Worm (Caenorhabditis elegans): ENCODE results near the gene Y75B8A.32.
"Not testable (repeated sequence)": the region's sequence is repeated elsewhere in the genome, so short reads cannot be mapped to it uniquely, and the experiment has no call there.

The Y75B8A.32 gene

DNA sequence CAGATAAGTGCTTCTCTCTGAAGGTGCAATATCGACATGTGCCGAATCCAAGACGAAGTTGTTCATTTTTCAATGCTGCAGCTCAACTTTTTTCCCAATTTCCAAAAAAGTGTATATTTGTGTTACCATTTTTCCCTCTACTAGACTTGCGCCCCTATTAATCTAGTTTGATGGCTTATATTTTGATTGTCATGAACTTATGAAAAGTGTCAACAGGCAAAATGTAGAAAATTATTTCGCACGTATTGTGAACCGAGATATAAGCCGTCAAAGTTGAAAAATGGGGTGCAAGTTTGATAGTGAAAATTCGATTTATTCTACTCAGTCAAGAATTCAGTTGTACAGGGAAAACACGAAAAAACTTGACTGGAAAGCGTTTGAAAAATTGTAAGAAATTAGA, at the start of gene Y75B8A.32:
Gene Y75B8A.32 (minus strand): TSS at position 101 of the 400 bp plus-strand sequence.
- no peak for TF ChIP-seq W03F9.2 (tag; optimal IDR thresholded peaks at IDR 0.05)
- TF ChIP-seq dao-5 (tag; optimal IDR thresholded peaks at IDR 0.05), result no peak
- no peak for TF ChIP-seq him-1 (tag; optimal IDR thresholded peaks at IDR 0.05)

ce11 chrIII:12399709-12400108, 41.3 kb upstream of the Y75B8A.32 start:
- TF ChIP-seq dao-5 (tag; optimal IDR thresholded peaks at IDR 0.05) (no peak), W03F9.2 (tag; optimal IDR thresholded peaks at IDR 0.05) (no peak), him-1 (tag; optimal IDR thresholded peaks at IDR 0.05) (no peak)

DNA sequence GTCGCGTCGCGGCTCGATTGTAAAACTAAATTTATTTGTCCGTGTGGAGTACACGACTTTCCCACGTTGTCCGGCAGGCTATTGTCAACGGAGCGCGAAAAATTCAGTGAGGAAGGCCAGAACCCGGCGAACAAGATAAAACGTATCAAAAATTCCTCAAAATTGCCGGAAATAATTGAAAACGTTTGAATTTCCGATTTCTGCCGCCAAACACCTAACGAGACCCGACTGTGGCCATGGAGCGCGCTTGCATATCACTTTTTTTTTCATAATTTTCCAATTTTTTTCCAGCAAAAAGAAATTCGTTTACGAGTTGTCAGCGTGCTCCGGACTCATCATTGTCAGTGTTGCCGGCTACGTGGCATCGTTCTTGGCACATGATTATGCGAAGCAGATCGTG, 40.1 kb upstream of the Y75B8A.32 start:
- TF ChIP-seq dao-5 (tag; optimal IDR thresholded peaks at IDR 0.05) (no peak), W03F9.2 (tag; optimal IDR thresholded peaks at IDR 0.05) (no peak), him-1 (tag; optimal IDR thresholded peaks at IDR 0.05) (no peak)

DNA sequence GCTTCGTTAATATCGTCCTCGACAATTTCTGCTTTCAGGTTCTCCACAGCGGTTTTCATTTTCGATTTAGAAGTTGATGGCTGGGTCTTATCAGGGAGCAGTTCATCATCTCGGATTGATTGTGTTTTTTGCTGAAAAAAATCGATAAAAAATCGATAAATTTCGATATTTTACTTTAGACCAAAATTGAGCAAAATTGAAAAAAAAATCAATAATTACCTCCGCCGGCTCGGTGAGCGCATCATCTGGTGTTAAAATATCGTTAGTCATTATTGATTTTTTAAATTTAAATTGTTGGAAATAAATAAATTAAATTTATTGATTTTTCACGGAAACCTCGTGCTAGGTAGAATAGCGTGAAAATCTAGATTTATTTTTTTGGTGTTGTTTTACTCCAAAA, 36.7 kb upstream of the Y75B8A.32 start, which contains the start of gene Y49E10.10:
Gene Y49E10.10 (plus strand): TSS at position 381 of the 400 bp plus-strand sequence.
- TF ChIP-seq him-1 (tag; optimal IDR thresholded peaks at IDR 0.05) (no peak), W03F9.2 (tag; optimal IDR thresholded peaks at IDR 0.05) (no peak), dao-5 (tag; optimal IDR thresholded peaks at IDR 0.05) (no peak)

ce11 chrIII:12388106-12388505, 29.7 kb upstream of the Y75B8A.32 start:
- TF ChIP-seq dao-5 (tag; optimal IDR thresholded peaks at IDR 0.05) (no peak), him-1 (tag; optimal IDR thresholded peaks at IDR 0.05) (no peak), W03F9.2 (tag; optimal IDR thresholded peaks at IDR 0.05) (no peak)

DNA sequence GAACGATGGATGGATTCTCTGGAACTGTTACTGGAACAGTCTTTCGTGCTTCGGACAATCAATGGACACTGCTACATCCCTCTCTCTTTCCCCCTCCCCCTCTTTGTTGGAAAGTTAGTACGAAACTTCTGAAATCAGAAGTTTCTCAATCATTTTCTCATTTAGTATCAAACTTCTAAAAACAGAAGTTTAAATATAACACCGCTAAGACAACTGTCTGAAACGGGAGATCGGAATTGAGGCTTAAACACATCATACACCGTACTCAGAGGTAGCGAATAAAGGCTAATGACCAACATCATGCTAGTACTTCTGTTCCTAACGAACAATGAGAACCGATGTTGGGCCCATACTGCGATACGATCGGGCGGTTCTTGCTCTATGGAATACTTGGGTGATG, 28.2 kb upstream of the Y75B8A.32 start, which contains the start of gene Y49E10.30:
Gene Y49E10.30 (plus strand): TSS at position 301 of the 400 bp plus-strand sequence.
- not testable (repeated sequence) for TF ChIP-seq dao-5, W03F9.2, him-1 (tag; optimal IDR thresholded peaks at IDR 0.05)

ce11 chrIII:12383709-12384108, 25.3 kb upstream of the Y75B8A.32 start, which contains the start of gene Y49E10.4:
TSS of gene Y49E10.4 (minus strand) at chrIII:12383809.
- TF ChIP-seq dao-5, W03F9.2, him-1 (tag; optimal IDR thresholded peaks at IDR 0.05): not testable (repeated sequence)

DNA sequence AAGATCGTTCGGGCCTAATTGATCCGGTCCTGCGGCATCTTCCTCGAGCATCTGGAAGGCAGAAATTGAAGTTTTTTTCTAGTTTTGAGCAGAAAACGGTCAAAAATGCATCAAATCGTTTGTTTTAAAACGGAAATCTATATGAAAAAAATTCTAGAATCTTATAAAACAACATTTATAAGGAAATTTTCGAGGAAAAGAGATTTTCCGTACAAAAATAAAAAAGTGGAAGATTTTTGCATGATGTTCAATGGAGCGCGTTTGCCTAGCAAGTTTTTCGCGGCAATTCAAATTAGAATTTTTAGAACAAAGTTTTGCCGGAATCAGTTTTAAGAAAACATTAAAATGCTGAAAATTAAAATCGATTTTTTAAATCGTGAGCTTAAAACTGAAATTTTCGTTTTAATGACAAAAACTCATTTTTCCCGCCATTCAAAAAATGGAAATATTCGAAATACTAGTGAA, 18.9 kb upstream of the Y75B8A.32 start, which contains the start of gene pph-4.2:
Gene pph-4.2 (minus strand): TSS at position 51 of the 465 bp plus-strand sequence.
- TF ChIP-seq W03F9.2 (tag; optimal IDR thresholded peaks at IDR 0.05) (peak; percentile 9), him-1 (tag; optimal IDR thresholded peaks at IDR 0.05) (no peak), dao-5 (tag; optimal IDR thresholded peaks at IDR 0.05) (no peak)

DNA sequence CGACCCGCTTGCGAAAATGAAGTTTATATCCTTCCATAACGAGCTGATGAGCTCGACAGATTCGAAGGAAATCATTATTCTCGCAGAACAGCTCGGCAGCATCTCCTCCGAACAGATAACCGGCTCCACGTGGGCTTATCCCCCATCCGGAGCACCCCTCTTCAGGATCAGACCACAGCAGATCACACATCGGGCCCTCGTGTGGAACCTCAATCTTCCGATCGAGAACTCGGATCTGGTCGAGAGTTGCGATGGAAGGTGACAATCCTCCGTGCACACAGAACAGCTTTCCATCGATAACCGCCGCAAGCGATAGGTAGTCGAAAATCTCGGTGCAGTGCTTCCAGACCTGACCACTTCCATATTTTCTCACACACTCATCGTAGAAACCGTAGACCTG, 17.3 kb upstream of the Y75B8A.32 start:
- no peak for TF ChIP-seq W03F9.2 (tag; optimal IDR thresholded peaks at IDR 0.05)
- no peak for TF ChIP-seq him-1 (tag; optimal IDR thresholded peaks at IDR 0.05)
- TF ChIP-seq dao-5 (tag; optimal IDR thresholded peaks at IDR 0.05), result no peak

DNA sequence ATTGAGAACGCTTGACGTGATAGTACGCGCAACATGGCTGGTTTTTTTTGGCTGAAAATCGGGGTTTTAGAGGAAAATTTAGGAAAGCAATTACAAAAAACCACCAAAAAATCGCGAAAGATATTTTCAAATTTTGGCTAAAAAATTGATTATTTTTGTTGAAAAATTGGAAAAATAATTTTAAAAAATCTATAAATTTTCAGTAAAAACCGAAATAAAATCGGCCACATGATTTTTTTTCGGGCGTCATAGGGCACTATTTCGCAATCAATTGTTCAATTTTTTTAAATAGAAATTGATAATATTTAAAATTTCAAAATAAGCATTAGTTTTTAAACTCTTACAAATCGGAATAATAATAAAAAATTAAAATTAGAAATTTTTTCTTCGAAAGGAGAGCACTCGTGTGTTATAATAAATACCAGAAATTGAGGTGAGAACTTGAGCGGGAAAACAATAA, 15.5 kb upstream of the Y75B8A.32 start, which contains the start of gene glrx-5:
Gene glrx-5 (minus strand): TSS at position 51 of the 460 bp plus-strand sequence.
- no peak for TF ChIP-seq dao-5 (tag; optimal IDR thresholded peaks at IDR 0.05)
- no peak for TF ChIP-seq W03F9.2 (tag; optimal IDR thresholded peaks at IDR 0.05)
- no peak for TF ChIP-seq him-1 (tag; optimal IDR thresholded peaks at IDR 0.05)

DNA sequence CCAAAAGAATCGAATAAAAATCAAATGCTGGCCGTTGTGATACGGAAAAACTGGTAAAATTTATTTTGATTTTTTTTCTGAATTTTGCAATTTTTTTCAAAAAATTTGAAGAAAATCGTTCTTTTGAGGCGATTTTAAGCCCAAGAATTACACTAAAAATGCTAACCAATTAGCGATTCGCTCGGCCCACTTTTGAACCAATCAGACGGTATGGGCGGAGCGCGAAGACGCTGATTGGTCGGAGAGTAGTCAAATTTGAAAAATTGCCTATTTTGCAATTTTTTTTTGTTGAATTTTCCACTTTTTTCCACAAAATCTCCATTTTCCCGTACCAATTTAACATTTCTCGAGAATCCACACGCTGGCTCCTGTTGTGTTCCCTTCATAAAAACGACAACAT, 14.9 kb upstream of the Y75B8A.32 start:
- TF ChIP-seq him-1 (tag; optimal IDR thresholded peaks at IDR 0.05) (no peak), dao-5 (tag; optimal IDR thresholded peaks at IDR 0.05) (no peak), W03F9.2 (tag; optimal IDR thresholded peaks at IDR 0.05) (no peak)

ce11 chrIII:12372080-12373065, 14.0 kb upstream of the Y75B8A.32 start:
- TF ChIP-seq him-1 (tag; optimal IDR thresholded peaks at IDR 0.05) (no peak), dao-5 (tag; optimal IDR thresholded peaks at IDR 0.05) (no peak), W03F9.2 (tag; optimal IDR thresholded peaks at IDR 0.05) (no peak)

DNA sequence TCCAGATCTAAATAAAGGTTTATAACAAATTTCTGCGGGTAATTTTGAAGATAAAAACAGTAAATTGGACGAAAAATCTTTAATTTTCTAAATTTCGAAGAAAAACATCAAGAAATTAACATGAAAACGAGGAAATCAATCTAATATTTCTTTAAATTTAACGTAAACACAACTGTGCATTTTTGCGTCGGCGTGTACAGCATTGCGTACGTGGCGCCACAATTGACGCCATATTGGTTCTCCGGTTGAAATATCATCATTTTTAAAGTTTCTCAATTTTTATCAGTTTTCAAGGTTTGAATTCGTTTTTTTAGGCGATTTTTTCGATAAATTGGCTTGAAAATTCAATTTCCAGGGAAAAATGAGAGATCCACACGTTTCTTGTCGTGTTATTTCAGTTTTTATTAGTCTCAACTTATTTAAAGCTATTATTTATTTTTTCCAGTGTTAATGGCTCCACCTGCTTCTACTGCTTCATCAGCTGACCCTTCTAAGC, 11.7 kb upstream of the Y75B8A.32 start, which contains the start of gene rpt-6:
Gene rpt-6 (plus strand): TSS at position 446 of the 496 bp plus-strand sequence.
- TF ChIP-seq W03F9.2 (tag; optimal IDR thresholded peaks at IDR 0.05) (peak; percentile 57), him-1 (tag; optimal IDR thresholded peaks at IDR 0.05) (no peak)

All from whole organism, L4/young adult.